Worm (Caenorhabditis elegans): ENCODE results near the gene Y44F5A.1.
A peak's percentile ranks its signal among the peaks of the same experiment; 100 is the strongest.

Gene Y44F5A.1

DNA sequence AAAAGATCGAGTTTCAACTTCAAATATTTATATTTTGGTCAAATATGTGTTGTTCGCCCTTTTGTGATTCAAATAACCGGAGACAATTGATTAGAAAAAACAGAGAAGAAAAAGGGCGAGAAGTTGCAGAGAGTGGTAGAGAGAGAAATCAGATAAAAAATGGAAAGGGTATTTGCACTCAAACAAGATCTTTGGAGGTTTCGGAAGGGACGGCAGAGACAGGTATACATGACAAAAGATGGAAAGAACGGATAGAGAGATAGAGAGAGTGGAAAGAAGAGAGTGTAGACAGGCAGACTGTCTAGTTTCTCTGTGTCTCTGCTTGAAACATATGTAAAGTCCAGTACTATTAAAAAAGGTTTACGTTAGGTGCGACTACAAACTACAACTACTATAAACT, 11.3 kb downstream of the Y44F5A.1 start:
- TF ChIP-seq W03F9.2 (tag; optimal IDR thresholded peaks at IDR 0.05) (no peak), dao-5 (tag; optimal IDR thresholded peaks at IDR 0.05) (no peak), him-1 (tag; optimal IDR thresholded peaks at IDR 0.05) (no peak)

DNA sequence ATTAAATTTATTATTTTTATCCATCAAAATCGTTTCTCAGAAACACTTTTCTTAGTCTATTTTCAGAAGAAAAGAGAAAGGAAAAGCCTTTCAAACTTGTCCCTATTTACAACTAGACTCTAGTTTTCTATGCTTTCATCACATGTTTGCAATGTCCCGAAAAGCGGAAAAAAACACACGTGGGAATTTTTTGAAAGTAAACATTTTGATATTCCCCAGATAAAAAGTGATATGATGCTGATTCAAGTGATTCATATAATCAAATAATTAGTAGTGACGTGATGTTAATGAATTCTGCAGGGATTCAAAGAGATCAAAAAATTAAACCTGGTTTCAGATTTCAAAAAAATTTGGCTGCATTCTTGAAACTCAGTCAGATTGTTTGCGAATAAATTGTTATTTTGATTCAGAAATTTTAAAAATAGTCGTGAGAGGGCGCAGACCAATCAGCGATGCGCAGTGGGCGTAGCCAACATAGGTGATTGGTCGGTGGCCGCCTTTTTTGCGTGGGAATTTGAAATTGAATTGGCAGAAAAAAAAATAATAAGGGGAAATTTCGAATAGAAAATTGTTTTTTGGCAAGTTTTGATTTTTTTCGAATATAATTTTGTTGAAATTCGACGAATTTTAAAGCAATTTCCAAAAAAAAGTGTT, 12.7 kb downstream of the Y44F5A.1 start:
- TF ChIP-seq dao-5 (tag; optimal IDR thresholded peaks at IDR 0.05) (no peak), W03F9.2 (tag; optimal IDR thresholded peaks at IDR 0.05) (no peak), him-1 (tag; optimal IDR thresholded peaks at IDR 0.05) (no peak)

DNA sequence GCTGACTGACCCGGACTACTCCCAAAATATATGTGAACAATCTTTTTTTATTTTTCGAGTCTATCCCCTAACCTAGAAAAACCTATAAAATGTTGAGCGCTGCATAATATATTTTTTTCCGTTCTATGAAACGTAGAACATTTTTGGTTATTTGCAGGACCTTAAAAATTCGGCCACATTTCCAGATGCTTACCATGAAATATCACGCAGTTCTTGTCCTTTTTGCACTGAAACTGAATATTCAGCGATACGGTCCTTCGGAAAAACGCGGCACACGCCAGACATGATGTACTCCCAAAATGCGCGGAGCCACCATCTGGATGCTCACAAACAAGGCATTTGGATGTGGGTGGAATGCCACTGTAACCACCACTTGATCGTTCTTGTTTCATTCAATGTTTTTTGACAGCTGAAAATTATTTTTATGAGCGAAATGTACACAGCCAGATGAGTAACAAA, 14.6 kb downstream of the Y44F5A.1 start, which contains the start of gene nhr-20:
nhr-20 (minus strand) TSS at position 409 of the 459 bp plus-strand sequence.
- TF ChIP-seq him-1 (tag; optimal IDR thresholded peaks at IDR 0.05) (no peak), dao-5 (tag; optimal IDR thresholded peaks at IDR 0.05) (no peak), W03F9.2 (tag; optimal IDR thresholded peaks at IDR 0.05) (no peak)

DNA sequence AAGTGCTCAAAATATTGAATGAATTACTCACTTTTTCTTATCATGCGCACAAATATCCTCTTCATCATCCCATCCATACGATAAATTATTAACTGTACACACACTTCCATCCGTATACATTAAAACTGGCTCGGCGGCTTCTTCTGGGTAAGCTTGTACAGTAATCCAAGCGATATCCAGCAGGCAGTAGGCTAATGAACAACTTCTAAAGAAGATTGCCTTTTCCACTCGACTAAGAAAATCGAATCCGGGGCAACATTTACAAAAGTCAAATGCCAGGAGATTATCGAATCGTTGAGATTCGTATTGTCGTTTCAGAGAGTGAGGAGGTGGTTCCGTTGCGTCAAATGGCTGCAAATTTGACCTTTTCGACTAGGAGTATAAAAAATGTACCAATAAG, 16.1 kb downstream of the Y44F5A.1 start:
- TF ChIP-seq dao-5 (tag; optimal IDR thresholded peaks at IDR 0.05) (no peak), him-1 (tag; optimal IDR thresholded peaks at IDR 0.05) (no peak), W03F9.2 (tag; optimal IDR thresholded peaks at IDR 0.05) (no peak)

DNA sequence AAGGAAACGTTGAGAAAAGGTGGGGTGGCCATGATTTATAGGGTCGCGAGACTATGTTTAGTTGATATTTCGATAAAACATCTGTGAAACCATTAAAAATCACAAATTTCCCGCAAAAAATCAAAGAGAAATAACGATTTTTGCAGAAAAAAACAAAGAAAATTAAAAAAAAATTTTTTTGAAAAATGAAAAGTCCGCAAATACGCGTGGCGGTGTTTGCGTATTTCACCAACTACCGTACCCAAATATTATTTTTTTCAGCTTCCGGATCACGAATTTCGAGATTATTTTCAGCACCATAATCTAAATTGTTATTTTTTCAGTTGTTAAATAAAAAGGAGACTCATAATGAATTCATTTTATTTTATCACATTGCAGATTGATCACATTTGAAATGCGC, 17.4 kb downstream of the Y44F5A.1 start:
- TF ChIP-seq dao-5 (tag; optimal IDR thresholded peaks at IDR 0.05) (no peak), W03F9.2 (tag; optimal IDR thresholded peaks at IDR 0.05) (no peak), him-1 (tag; optimal IDR thresholded peaks at IDR 0.05) (no peak)

DNA sequence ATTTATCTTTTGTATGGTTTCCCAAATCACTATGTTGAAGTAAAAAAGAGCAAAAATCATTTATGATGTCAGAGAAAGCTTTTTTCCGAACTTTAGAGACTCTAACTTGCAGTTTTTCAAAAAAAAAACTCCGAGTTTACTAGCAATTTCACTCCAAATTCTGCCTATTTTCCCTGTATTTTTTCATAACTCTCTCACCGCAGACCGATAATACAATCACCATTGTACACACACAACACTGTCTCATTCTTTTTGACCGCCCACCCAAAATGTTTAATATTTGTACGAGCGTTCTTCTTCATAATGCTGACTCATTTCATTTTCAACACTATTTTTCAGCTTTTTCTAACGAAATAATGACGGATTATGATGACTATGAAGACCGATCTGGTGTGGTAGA, 18.6 kb downstream of the Y44F5A.1 start, which contains the start of gene F43C1.5:
F43C1.5 (plus strand) TSS at position 301 of the 400 bp plus-strand sequence.
- no peak for TF ChIP-seq dao-5 (tag; optimal IDR thresholded peaks at IDR 0.05)
- TF ChIP-seq him-1 (tag; optimal IDR thresholded peaks at IDR 0.05): no peak
- TF ChIP-seq W03F9.2 (tag; optimal IDR thresholded peaks at IDR 0.05): no peak

DNA sequence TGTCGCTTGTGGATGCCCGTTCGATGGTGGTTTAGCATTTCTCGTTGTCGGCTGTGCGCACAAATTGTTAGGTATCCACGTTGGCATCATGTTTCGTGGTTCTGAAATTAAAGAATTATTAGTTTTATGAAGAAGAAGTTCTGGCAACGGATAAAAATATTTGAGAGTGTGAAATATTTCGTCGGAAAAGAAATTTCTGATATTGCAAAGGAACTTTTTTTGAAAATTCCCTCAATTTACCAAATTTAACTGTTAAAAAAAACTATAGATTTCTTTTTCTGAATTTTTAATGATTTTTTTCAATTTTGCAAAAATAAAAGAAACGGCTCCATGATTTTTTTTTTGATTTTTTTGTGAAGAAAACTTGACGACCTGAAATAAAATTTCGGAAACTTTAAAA, 19.5 kb downstream of the Y44F5A.1 start, which contains the start of gene mpk-1:
mpk-1 (minus strand) TSS at position 101 of the 400 bp plus-strand sequence.
- TF ChIP-seq dao-5 (tag; optimal IDR thresholded peaks at IDR 0.05): no peak
- no peak for TF ChIP-seq W03F9.2 (tag; optimal IDR thresholded peaks at IDR 0.05)
- no peak for TF ChIP-seq him-1 (tag; optimal IDR thresholded peaks at IDR 0.05)

DNA sequence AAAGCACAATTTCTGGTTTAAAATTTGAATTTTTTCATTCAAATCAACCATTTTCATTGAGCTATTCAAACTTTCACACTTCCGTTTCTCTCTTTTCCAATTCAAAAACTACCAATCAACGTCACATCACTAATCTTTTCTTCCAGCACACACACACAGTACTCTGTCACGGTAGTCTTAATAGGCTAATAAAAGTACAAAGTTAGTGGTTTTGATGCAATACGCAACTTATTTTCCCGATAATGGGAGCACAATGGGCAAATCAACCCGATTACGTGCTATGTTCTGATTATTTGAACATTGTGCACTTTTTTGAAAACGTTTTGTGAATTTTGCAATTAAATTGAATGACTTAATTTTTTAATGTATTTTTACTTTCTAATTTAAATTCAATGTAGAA, 20.1 kb downstream of the Y44F5A.1 start:
- TF ChIP-seq dao-5 (tag; optimal IDR thresholded peaks at IDR 0.05) (no peak), W03F9.2 (tag; optimal IDR thresholded peaks at IDR 0.05) (no peak), him-1 (tag; optimal IDR thresholded peaks at IDR 0.05) (no peak)

DNA sequence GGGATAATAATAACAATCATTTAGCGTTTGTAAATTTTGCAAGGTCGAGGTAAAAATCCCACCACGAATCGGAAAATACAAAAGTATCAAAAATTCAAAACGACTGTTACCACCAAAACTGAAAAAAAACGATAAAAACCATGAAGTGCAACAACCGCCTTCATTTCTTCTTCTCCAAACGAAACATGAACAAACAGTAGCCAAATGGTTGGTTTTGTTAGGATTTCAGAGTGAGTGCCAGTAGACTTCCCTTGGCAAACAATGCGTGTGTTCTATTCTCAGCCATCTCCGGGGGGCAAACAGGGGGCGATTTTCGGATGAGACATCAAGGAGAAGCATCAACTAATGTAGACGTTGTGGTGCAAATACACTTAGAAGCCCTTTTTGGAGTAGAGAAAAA, 22.7 kb downstream of the Y44F5A.1 start:
- TF ChIP-seq him-1 (tag; optimal IDR thresholded peaks at IDR 0.05) (no peak), dao-5 (tag; optimal IDR thresholded peaks at IDR 0.05) (no peak), W03F9.2 (tag; optimal IDR thresholded peaks at IDR 0.05) (no peak)

DNA sequence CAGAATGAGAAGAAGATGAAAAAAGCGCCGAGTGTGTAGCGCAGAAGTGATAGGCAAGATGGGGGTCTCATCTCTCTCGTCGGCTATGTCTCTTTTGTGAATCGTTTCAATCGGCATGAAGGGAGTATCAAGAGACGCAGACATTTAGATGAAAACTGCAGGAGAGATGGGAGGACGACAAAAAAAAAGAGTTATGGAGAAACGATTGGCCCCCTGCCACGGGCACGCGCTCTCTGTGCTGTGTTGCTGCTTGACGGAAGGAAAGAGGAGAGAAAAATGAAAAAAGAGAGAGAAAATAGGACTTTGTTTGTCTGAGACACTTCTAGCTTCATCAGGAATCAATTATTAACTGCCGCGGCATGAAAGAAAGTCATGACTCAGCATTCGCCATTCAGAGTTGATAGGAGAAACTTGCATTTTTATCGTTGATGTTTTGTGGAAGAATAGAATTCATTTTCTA, 23.8 kb downstream of the Y44F5A.1 start:
- TF ChIP-seq W03F9.2 (tag; optimal IDR thresholded peaks at IDR 0.05) (peak; percentile 41), him-1 (tag; optimal IDR thresholded peaks at IDR 0.05) (peak; percentile 71), dao-5 (tag; optimal IDR thresholded peaks at IDR 0.05) (no peak)

DNA sequence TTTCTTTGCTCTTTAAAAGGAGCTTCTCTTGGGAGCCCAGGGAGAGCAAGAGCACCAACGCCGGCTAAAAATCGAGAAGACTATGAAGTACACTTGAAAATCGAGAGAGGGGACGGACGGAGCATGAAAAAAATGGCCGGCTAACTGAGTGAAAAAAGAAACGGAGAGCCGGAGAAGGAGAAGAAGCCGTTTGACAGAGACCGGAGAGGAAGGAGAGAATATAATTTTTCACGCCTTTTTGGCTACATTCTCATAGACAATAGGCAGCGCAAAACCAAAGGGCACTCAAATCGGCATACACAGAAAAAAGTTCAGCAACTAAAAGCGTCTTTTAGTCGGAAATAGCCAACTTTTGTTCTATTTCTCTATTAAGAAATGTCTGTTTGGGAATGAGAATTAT, 25.9 kb downstream of the Y44F5A.1 start:
- TF ChIP-seq dao-5 (tag; optimal IDR thresholded peaks at IDR 0.05) (no peak), W03F9.2 (tag; optimal IDR thresholded peaks at IDR 0.05) (no peak), him-1 (tag; optimal IDR thresholded peaks at IDR 0.05) (no peak)

DNA sequence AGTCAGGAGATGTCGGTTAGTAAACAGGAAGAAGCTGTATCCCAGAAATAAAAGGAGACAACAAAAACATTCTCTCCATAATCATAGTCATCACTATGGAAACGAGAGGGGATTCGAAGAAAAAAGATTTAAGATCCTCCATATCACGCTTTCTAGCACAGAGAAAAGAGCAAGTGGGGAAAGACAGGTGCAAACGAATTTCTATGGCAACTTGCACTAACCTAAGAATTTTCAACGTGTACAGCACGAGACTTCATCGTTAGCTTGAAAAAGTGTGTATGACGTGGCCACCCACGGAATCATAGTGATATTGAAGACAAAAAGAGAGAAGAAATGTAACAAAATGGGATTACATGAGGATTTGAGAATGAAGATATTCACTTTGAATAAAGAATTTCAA, 26.6 kb downstream of the Y44F5A.1 start:
- no peak for TF ChIP-seq him-1 (tag; optimal IDR thresholded peaks at IDR 0.05)
- TF ChIP-seq W03F9.2 (tag; optimal IDR thresholded peaks at IDR 0.05): no peak
- TF ChIP-seq dao-5 (tag; optimal IDR thresholded peaks at IDR 0.05): no peak

DNA sequence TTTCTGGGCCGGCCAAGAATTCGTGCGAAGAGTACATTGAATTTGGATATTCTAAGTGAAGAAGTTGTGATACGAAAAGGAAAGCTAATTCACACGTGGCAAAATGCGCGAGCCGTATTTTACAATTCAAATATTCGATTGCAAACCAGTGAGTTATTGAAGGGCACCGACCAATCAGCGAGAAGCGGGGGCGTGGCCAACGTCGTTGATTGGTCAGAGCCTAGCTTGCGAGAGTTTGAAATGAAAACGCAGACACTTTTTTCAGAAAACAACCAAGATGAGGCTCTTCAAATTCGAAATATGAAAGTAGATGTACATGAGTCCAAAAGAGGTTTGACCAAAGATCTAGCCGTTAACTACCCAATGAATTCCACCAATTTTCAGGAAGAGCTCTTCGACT, 36.8 kb downstream of the Y44F5A.1 start:
- TF ChIP-seq dao-5 (tag; optimal IDR thresholded peaks at IDR 0.05) (no peak), W03F9.2 (tag; optimal IDR thresholded peaks at IDR 0.05) (no peak), him-1 (tag; optimal IDR thresholded peaks at IDR 0.05) (no peak)

DNA sequence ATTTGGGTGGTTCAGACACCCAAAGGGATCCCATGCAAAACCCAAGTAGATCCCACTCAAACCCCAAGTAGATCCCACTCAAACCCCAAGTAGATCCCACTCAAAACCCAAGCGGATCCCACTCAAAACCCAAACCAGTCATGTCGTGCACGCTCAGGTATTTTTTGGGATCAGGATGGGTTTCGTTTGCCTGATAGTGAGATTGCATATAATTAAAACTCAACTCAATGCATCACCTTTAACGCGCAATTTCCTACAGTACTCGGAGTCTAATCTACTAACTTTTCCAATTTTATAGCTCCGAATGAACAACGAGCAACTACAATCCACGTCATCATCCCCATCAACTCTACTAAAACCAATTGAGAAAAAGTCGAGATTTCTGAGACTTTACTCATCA, 38.3 kb downstream of the Y44F5A.1 start, which contains the start of gene phlp-2:
phlp-2 (plus strand) TSS at position 301 of the 400 bp plus-strand sequence.
- no peak for TF ChIP-seq W03F9.2 (tag; optimal IDR thresholded peaks at IDR 0.05)

DNA sequence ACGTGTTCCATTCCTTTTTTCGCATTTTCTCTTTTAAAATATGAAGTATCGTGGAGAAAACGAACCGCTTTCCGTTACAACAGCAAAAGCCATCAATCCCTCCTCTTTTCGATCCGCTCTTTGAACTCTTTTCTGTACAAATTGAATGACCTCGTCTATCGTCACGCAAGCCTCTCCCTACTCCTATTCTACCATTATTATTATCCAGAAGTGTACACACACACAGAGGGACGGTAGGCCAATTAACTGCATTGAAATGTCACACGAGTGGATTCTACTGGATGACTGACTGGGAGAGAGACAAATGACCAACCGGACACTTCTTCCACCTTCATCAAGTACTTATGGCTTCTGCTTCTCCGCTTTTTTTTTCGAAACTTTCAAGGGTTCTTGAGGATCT, 39.3 kb downstream of the Y44F5A.1 start:
- TF ChIP-seq him-1 (tag; optimal IDR thresholded peaks at IDR 0.05) (no peak), dao-5 (tag; optimal IDR thresholded peaks at IDR 0.05) (no peak), W03F9.2 (tag; optimal IDR thresholded peaks at IDR 0.05) (no peak)

All from whole organism, L4/young adult.